Fruit fly (Drosophila melanogaster): ENCODE measurements around the gene CG31321.

Gene CG31321

dm6 chr3R:14344767-14345166 lies 34.6 kb downstream of the CG31321 start:
- peak; percentile 74 for TF ChIP-seq Dfd (GFP tag; optimal IDR thresholded peaks at IDR 0.05)
- no peak for TF ChIP-seq Mio (GFP tag; optimal IDR thresholded peaks at IDR 0.05)
- no peak for TF ChIP-seq dsf (GFP tag; optimal IDR thresholded peaks at IDR 0.05; ENCODE audit: borderline replicate concordance)
- TF ChIP-seq dmrt93B (GFP tag; optimal IDR thresholded peaks at IDR 0.05), result no peak
- no peak for TF ChIP-seq CrebA (GFP tag; optimal IDR thresholded peaks at IDR 0.05; ENCODE audit: borderline replicate concordance)

- TF ChIP-seq Mio (GFP tag; optimal IDR thresholded peaks at IDR 0.05), result no peak
- no peak for TF ChIP-seq CG32264 (GFP tag; optimal IDR thresholded peaks at IDR 0.05)
- peak; percentile 12 for TF ChIP-seq h (GFP tag; optimal IDR thresholded peaks at IDR 0.05)
- peak in 1 of 2 experiments; percentile 25 for TF ChIP-seq foxo (GFP tag; optimal IDR thresholded peaks at IDR 0.05)
- peak; percentile 46 for TF ChIP-seq Dif (GFP tag; optimal IDR thresholded peaks at IDR 0.05; ENCODE audit: partially characterized antibody)
- peak; percentile 13 for TF ChIP-seq ey (GFP tag; optimal IDR thresholded peaks at IDR 0.05)
- TF ChIP-seq sv (GFP tag; optimal IDR thresholded peaks at IDR 0.05), result peak; percentile 38
- TF ChIP-seq brk (GFP tag; optimal IDR thresholded peaks at IDR 0.05), result no peak
- peak; percentile 58 to 69 for TF ChIP-seq dl (GFP tag; optimal IDR thresholded peaks at IDR 0.05; ENCODE audit: insufficient read depth in 1 of 2, partially characterized antibody in 2 of 2)
- TF ChIP-seq rgr (GFP tag; optimal IDR thresholded peaks at IDR 0.05), result peak; percentile 3
- no peak for TF ChIP-seq lola (GFP tag; optimal IDR thresholded peaks at IDR 0.05)
Observed at dm6 chr3R:14346838-14347745, 36.9 kb downstream of the CG31321 start.

dm6 chr3R:14348480-14348879 lies 38.3 kb downstream of the CG31321 start:
- TF ChIP-seq Dfd (GFP tag; optimal IDR thresholded peaks at IDR 0.05) (peak; percentile 40), dmrt93B (GFP tag; optimal IDR thresholded peaks at IDR 0.05) (no peak)

- TF ChIP-seq dsf (GFP tag; optimal IDR thresholded peaks at IDR 0.05; ENCODE audit: borderline replicate concordance), result no peak
- no peak for TF ChIP-seq Dfd (GFP tag; optimal IDR thresholded peaks at IDR 0.05)
- TF ChIP-seq woc (GFP tag; optimal IDR thresholded peaks at IDR 0.05), result no peak
- TF ChIP-seq foxo (GFP tag; optimal IDR thresholded peaks at IDR 0.05), result peak in 1 of 2 experiments; percentile 5
- TF ChIP-seq CrebA (GFP tag; optimal IDR thresholded peaks at IDR 0.05; ENCODE audit: borderline replicate concordance), result no peak
- no peak for TF ChIP-seq GATAd (GFP tag; optimal IDR thresholded peaks at IDR 0.05)
- TF ChIP-seq Vsx2 (GFP tag; optimal IDR thresholded peaks at IDR 0.05; ENCODE audit: partially characterized antibody), result no peak
- no peak for TF ChIP-seq rgr (GFP tag; optimal IDR thresholded peaks at IDR 0.05)
- peak; percentile 43 for TF ChIP-seq sv (GFP tag; optimal IDR thresholded peaks at IDR 0.05)
- TF ChIP-seq Myc (optimal IDR thresholded peaks at IDR 0.05), result no peak
- no peak for TF ChIP-seq Sp1 (GFP tag; optimal IDR thresholded peaks at IDR 0.05)
- no peak for TF ChIP-seq br (GFP tag; optimal IDR thresholded peaks at IDR 0.05)
Observed at dm6 chr3R:14351418-14351817, 41.3 kb downstream of the CG31321 start.

dm6 chr3R:14353733-14354152 lies 43.6 kb downstream of the CG31321 start:
- no peak for TF ChIP-seq Jra (GFP tag; optimal IDR thresholded peaks at IDR 0.05)
- peak; percentile 74 for TF ChIP-seq fru (GFP tag; optimal IDR thresholded peaks at IDR 0.05)
- TF ChIP-seq sv (GFP tag; optimal IDR thresholded peaks at IDR 0.05), result no peak
- no peak for TF ChIP-seq jim (GFP tag; optimal IDR thresholded peaks at IDR 0.05)
- TF ChIP-seq CrebA (GFP tag; optimal IDR thresholded peaks at IDR 0.05; ENCODE audit: borderline replicate concordance), result peak; percentile 12
- peak; percentile 81 for TF ChIP-seq h (GFP tag; optimal IDR thresholded peaks at IDR 0.05)
- TF ChIP-seq Hnf4 (GFP tag; optimal IDR thresholded peaks at IDR 0.05), result peak; percentile 27
- TF ChIP-seq OdsH (GFP tag; optimal IDR thresholded peaks at IDR 0.05), result peak; percentile 70
- TF ChIP-seq Hr83 (GFP tag; optimal IDR thresholded peaks at IDR 0.05; ENCODE audit: poor library complexity, severe bottlenecking), result peak; percentile 26
- peak; percentile 95 for TF ChIP-seq HLH106 (tag; optimal IDR thresholded peaks at IDR 0.05)
- TF ChIP-seq Rel (GFP tag; optimal IDR thresholded peaks at IDR 0.05), result no peak
- TF ChIP-seq Rel (tag; optimal IDR thresholded peaks at IDR 0.05), result peak; percentile 57
- no peak for TF ChIP-seq Vsx2 (GFP tag; optimal IDR thresholded peaks at IDR 0.05; ENCODE audit: partially characterized antibody)
- TF ChIP-seq foxo (GFP tag; optimal IDR thresholded peaks at IDR 0.05), result peak in 1 of 2 experiments; percentile 84
- no peak for TF ChIP-seq Abd-B (GFP tag; optimal IDR thresholded peaks at IDR 0.05)
- TF ChIP-seq br (GFP tag; optimal IDR thresholded peaks at IDR 0.05), result peak; percentile 31
- TF ChIP-seq dmrt93B (GFP tag; optimal IDR thresholded peaks at IDR 0.05), result peak; percentile 91
- peak; percentile 22 for TF ChIP-seq sage (GFP tag; optimal IDR thresholded peaks at IDR 0.05)
- peak; percentile 69 for TF ChIP-seq rgr (GFP tag; optimal IDR thresholded peaks at IDR 0.05)
- peak; percentile 10 for TF ChIP-seq Dfd (GFP tag; optimal IDR thresholded peaks at IDR 0.05)
- peak; percentile 14 for TF ChIP-seq ey (GFP tag; optimal IDR thresholded peaks at IDR 0.05)
- peak; percentile 84 for TF ChIP-seq CG9705 (GFP tag; optimal IDR thresholded peaks at IDR 0.05)
- TF ChIP-seq N (GFP tag; optimal IDR thresholded peaks at IDR 0.05), result no peak
- peak; percentile 67 for TF ChIP-seq psq (GFP tag; optimal IDR thresholded peaks at IDR 0.05)
- TF ChIP-seq Sp1 (GFP tag; optimal IDR thresholded peaks at IDR 0.05), result peak; percentile 85

All from whole organism, wandering third instar larva.